Fruit fly (Drosophila melanogaster): Measurements from ENCODE around the gene dco.

dm6 chr3R:31045005-31045404 lies 16.0 kb downstream of the dco start, which contains the start of gene CG33920:
- TF ChIP-seq CG8478 (optimal IDR thresholded peaks at IDR 0.05) (no peak), Dll (optimal IDR thresholded peaks at IDR 0.05) (no peak)
